Fruit fly (Drosophila melanogaster) whole organism, embryonic: ENCODE measurements around the gene CG16824.
A peak's percentile ranks its signal among the peaks of the same experiment; 100 is the strongest.

Source experiments
- Abd-B ChIP-seq: fragments of 200-800 bp; sonication (Bioruptor generic); optimal IDR thresholded peaks from 2 replicates; lab custom pipeline; 2018; ENCODE audit warnings: missing biosample characterization, mild to moderate bottlenecking, missing genetic modification characterization, moderate library complexity
- Atf-2 ChIP-seq: fragments of 200-800 bp; sonication (Bioruptor generic); optimal IDR thresholded peaks from 2 replicates; lab custom pipeline; 2016; ENCODE audit warnings: missing biosample characterization, missing genetic modification characterization
- Atf3 ChIP-seq: fragments of 200-800 bp; sonication (Bioruptor generic); optimal IDR thresholded peaks from 3 replicates; lab custom pipeline; 2016; ENCODE audit warnings: missing biosample characterization, missing genetic modification characterization
- Atf6 ChIP-seq: fragments of 200-800 bp; sonication (Bioruptor generic); IDR thresholded peaks from 2 replicates; pipeline ENCODE4 v1.3.6; 2022; ENCODE audit warnings: missing biosample characterization, missing genetic modification characterization
- CG10267 ChIP-seq: fragments of 200-800 bp; sonication (Bioruptor generic); optimal IDR thresholded peaks from 2 replicates; lab custom pipeline; 2018; ENCODE audit warnings: missing biosample characterization, mild to moderate bottlenecking, missing genetic modification characterization, moderate library complexity
- CG10462 ChIP-seq: fragments of 200-800 bp; sonication (Bioruptor generic); optimal IDR thresholded peaks from 2 replicates; lab custom pipeline; 2016; ENCODE audit warnings: missing biosample characterization, missing genetic modification characterization
- CG11085 ChIP-seq: fragments of 200-800 bp; sonication (Bioruptor generic); IDR thresholded peaks from 2 replicates; pipeline ENCODE4 v1.3.6; 2022; ENCODE audit warnings: missing biosample characterization, missing genetic modification characterization
- CG11723 ChIP-seq: fragments of 200-800 bp; sonication (Bioruptor generic); optimal IDR thresholded peaks from 2 replicates; lab custom pipeline; 2017; ENCODE audit warnings: missing biosample characterization, mild to moderate bottlenecking, missing genetic modification characterization
- CG12299 ChIP-seq: fragments of 200-800 bp; sonication (Bioruptor generic); optimal IDR thresholded peaks from 2 replicates; lab custom pipeline; 2018; ENCODE audit warnings: missing biosample characterization, mild to moderate bottlenecking, missing genetic modification characterization
- CG12391 ChIP-seq: fragments of 200-800 bp; sonication (Bioruptor generic); optimal IDR thresholded peaks from 3 replicates; lab custom pipeline; 2018; ENCODE audit warnings: missing biosample characterization, mild to moderate bottlenecking, missing genetic modification characterization, moderate library complexity
- CG13775 ChIP-seq: fragments of 200-800 bp; sonication (Bioruptor generic); optimal IDR thresholded peaks from 3 replicates; lab custom pipeline; 2017; ENCODE audit warnings: missing biosample characterization, mild to moderate bottlenecking, missing genetic modification characterization
- CG15073 ChIP-seq: fragments of 200-800 bp; sonication (Bioruptor generic); optimal IDR thresholded peaks from 2 replicates; lab custom pipeline; 2016; ENCODE audit warnings: missing biosample characterization, missing genetic modification characterization
- CG15601 ChIP-seq: fragments of 200-800 bp; sonication (Bioruptor generic); optimal IDR thresholded peaks from 3 replicates; lab custom pipeline; 2019; ENCODE audit warnings: missing biosample characterization, mild to moderate bottlenecking, missing genetic modification characterization, moderate library complexity
- CG16863 ChIP-seq: fragments of 200-800 bp; sonication (Bioruptor generic); optimal IDR thresholded peaks from 3 replicates; lab custom pipeline; 2016; ENCODE audit warnings: missing biosample characterization, missing genetic modification characterization
- CG4328 ChIP-seq: fragments of 200-800 bp; sonication (Bioruptor generic); optimal IDR thresholded peaks from 3 replicates; lab custom pipeline; 2017; ENCODE audit warnings: missing biosample characterization, missing genetic modification reagents, missing genetic modification characterization
- CG6791 ChIP-seq: fragments of 200-800 bp; sonication (Bioruptor generic); IDR thresholded peaks from 3 replicates; pipeline ENCODE4 v1.3.6; 2022; ENCODE audit warnings: missing biosample characterization, missing genetic modification characterization; ENCODE audit not compliant: partially characterized antibody
- CG6854 ChIP-seq: fragments of 200-800 bp; sonication (Bioruptor generic); optimal IDR thresholded peaks from 3 replicates; lab custom pipeline; 2017; ENCODE audit warnings: missing biosample characterization, mild to moderate bottlenecking, missing genetic modification characterization
- CG7928 ChIP-seq: fragments of 200-800 bp; sonication (Bioruptor generic); optimal IDR thresholded peaks from 2 replicates; lab custom pipeline; 2017; ENCODE audit warnings: missing biosample characterization, mild to moderate bottlenecking, missing genetic modification characterization
- CG8281 ChIP-seq: fragments of 200-800 bp; sonication (Bioruptor generic); optimal IDR thresholded peaks from 2 replicates; lab custom pipeline; 2018; ENCODE audit warnings: missing biosample characterization, mild to moderate bottlenecking, missing genetic modification characterization, moderate library complexity
- Chrac-16 ChIP-seq: fragments of 200-800 bp; sonication (Bioruptor generic); optimal IDR thresholded peaks from 3 replicates; lab custom pipeline; 2016; ENCODE audit warnings: missing biosample characterization, missing genetic modification characterization
- Fer1 ChIP-seq: fragments of 200-800 bp; sonication (Bioruptor generic); optimal IDR thresholded peaks from 2 replicates; lab custom pipeline; 2017; ENCODE audit warnings: missing biosample characterization, mild to moderate bottlenecking, missing genetic modification characterization
- HLHmδ ChIP-seq: fragments of 200-800 bp; sonication (Bioruptor generic); optimal IDR thresholded peaks from 2 replicates; lab custom pipeline; 2018; ENCODE audit warnings: missing biosample characterization, mild to moderate bottlenecking, missing genetic modification characterization, moderate library complexity
- Hey ChIP-seq: fragments of 200-800 bp; sonication (Bioruptor generic); optimal IDR thresholded peaks from 3 replicates; lab custom pipeline; 2018; ENCODE audit warnings: missing biosample characterization, mild to moderate bottlenecking, missing genetic modification characterization
- Hr78 ChIP-seq, 2 experiments: fragments of 200-800 bp in 1 of 2; fragments of >200 bp in 1 of 2; sonication (Bioruptor generic) in 1 of 2; optimal IDR thresholded peaks; 2 replicates each; lab custom pipeline; 2017 to 2019; ENCODE audit warnings: missing biosample characterization in 2 of 2, missing genetic modification characterization in 2 of 2, mild to moderate bottlenecking in 1 of 2, moderate library complexity in 1 of 2
- Med ChIP-seq: fragments of 200-800 bp; sonication (Bioruptor generic); peaks from one replicate; lab custom pipeline; 2016; ENCODE audit warnings: missing biosample characterization, missing genetic modification characterization, mild to moderate bottlenecking, inconsistent platforms, moderate library complexity
- NC2β ChIP-seq: fragments of 200-800 bp; sonication (Bioruptor generic); optimal IDR thresholded peaks from 2 replicates; lab custom pipeline; 2016; ENCODE audit warnings: missing biosample characterization, missing genetic modification characterization
- NK7.1 ChIP-seq: fragments of 200-800 bp; sonication (Bioruptor generic); optimal IDR thresholded peaks from 3 replicates; lab custom pipeline; 2016; ENCODE audit warnings: missing biosample characterization, missing genetic modification characterization
- Nf-YC ChIP-seq: fragments of 200-800 bp; optimal IDR thresholded peaks from 3 replicates; lab custom pipeline; 2019; ENCODE audit warnings: missing biosample characterization, mild to moderate bottlenecking, missing genetic modification characterization, moderate library complexity
- Optix ChIP-seq: fragments of 200-800 bp; sonication (Bioruptor generic); IDR thresholded peaks from 3 replicates; pipeline ENCODE4 v1.3.6; 2022; ENCODE audit warnings: missing biosample characterization, missing genetic modification characterization
- PHDP ChIP-seq: fragments of 200-800 bp; sonication (Bioruptor generic); optimal IDR thresholded peaks from 3 replicates; lab custom pipeline; 2018; ENCODE audit warnings: missing biosample characterization, mild to moderate bottlenecking, missing genetic modification characterization, moderate library complexity
- Ptx1 ChIP-seq: fragments of 200-800 bp; sonication (Bioruptor generic); IDR thresholded peaks from 2 replicates; pipeline ENCODE4 v1.3.6; 2022; ENCODE audit warnings: missing biosample characterization, missing genetic modification characterization
- az2 ChIP-seq: fragments of 200-800 bp; sonication (Bioruptor generic); optimal IDR thresholded peaks from 3 replicates; lab custom pipeline; 2016; ENCODE audit warnings: missing biosample characterization, missing genetic modification characterization
- chif ChIP-seq, 2 experiments: fragments of 200-800 bp; sonication (Bioruptor generic); optimal IDR thresholded peaks; 3 replicates each; lab custom pipeline; 2016; ENCODE audit warnings: missing biosample characterization in 2 of 2, missing genetic modification characterization in 2 of 2
- ci ChIP-seq: fragments of 200-800 bp; sonication (Bioruptor generic); IDR thresholded peaks from 3 replicates; pipeline ENCODE4 v1.3.6; 2022; ENCODE audit warnings: missing biosample characterization, missing genetic modification characterization
- eyg ChIP-seq: fragments of 200-800 bp; sonication (Bioruptor generic); optimal IDR thresholded peaks from 3 replicates; lab custom pipeline; 2016; ENCODE audit warnings: missing biosample characterization, missing genetic modification characterization
- ham ChIP-seq: fragments of 200-800 bp; sonication (Bioruptor generic); IDR thresholded peaks from 2 replicates; pipeline ENCODE4 v1.3.6; 2022; ENCODE audit warnings: missing biosample characterization, missing genetic modification characterization
- her ChIP-seq: fragments of 200-800 bp; sonication (Bioruptor generic); optimal IDR thresholded peaks from 2 replicates; lab custom pipeline; 2016; ENCODE audit warnings: missing biosample characterization, missing genetic modification characterization
- jigr1 ChIP-seq: fragments of 200-800 bp; sonication (Bioruptor generic); IDR thresholded peaks from 3 replicates; pipeline ENCODE4 v1.3.6; 2022; ENCODE audit warnings: missing biosample characterization, missing genetic modification characterization
- jing ChIP-seq: fragments of 200-800 bp; sonication (Bioruptor generic); optimal IDR thresholded peaks from 2 replicates; lab custom pipeline; 2018; ENCODE audit warnings: missing biosample characterization, mild to moderate bottlenecking, missing genetic modification characterization
- knrl ChIP-seq: fragments of 200-800 bp; sonication (Bioruptor generic); IDR thresholded peaks from 3 replicates; pipeline ENCODE4 v1.3.6; 2022; ENCODE audit warnings: missing biosample characterization, missing genetic modification characterization; ENCODE audit not compliant: partially characterized antibody
- lola ChIP-seq, 3 experiments: fragments of >200 bp in 2 of 3; fragments of 200-800 bp in 1 of 3; sonication (Bioruptor generic) in 1 of 3; optimal IDR thresholded peaks; 2 replicates each; lab custom pipeline; 2017 to 2019; ENCODE audit warnings: missing biosample characterization in 3 of 3, missing genetic modification characterization in 3 of 3, mild to moderate bottlenecking in 1 of 3, moderate library complexity in 1 of 3
- maf-S ChIP-seq: fragments of 200-800 bp; sonication (Bioruptor generic); optimal IDR thresholded peaks from 2 replicates; lab custom pipeline; 2016; ENCODE audit warnings: missing biosample characterization, missing genetic modification characterization
- nau ChIP-seq: fragments of 200-800 bp; sonication (Bioruptor generic); optimal IDR thresholded peaks from 3 replicates; lab custom pipeline; 2017; ENCODE audit warnings: missing biosample characterization, mild to moderate bottlenecking, missing genetic modification characterization, missing genetic modification reagents
- org-1 ChIP-seq: fragments of 200-800 bp; sonication (Bioruptor generic); optimal IDR thresholded peaks from 2 replicates; lab custom pipeline; 2017; ENCODE audit warnings: missing biosample characterization, missing genetic modification characterization
- otp ChIP-seq: fragments of 200-800 bp; sonication (Bioruptor generic); IDR thresholded peaks from 3 replicates; pipeline ENCODE4, ENCODE4 v1.3.6; 2022; ENCODE audit warnings: missing biosample characterization, missing genetic modification characterization
- peb ChIP-seq: fragments of 200-800 bp; sonication (Bioruptor generic); IDR thresholded peaks from 2 replicates; pipeline ENCODE4 v1.3.6; 2022; ENCODE audit warnings: missing biosample characterization, missing genetic modification characterization
- sens ChIP-seq: fragments of 200-800 bp; sonication (Bioruptor generic); peaks from one replicate; lab custom pipeline; 2016; ENCODE audit warnings: missing biosample characterization, missing genetic modification characterization
- slp2 ChIP-seq: fragments of 200-800 bp; sonication (Bioruptor generic); optimal IDR thresholded peaks from 2 replicates; lab custom pipeline; 2016; ENCODE audit warnings: missing biosample characterization, missing genetic modification characterization
- tll ChIP-seq, 2 experiments: fragments of 200-800 bp in 1 of 2; fragments of >200 bp in 1 of 2; sonication (Bioruptor generic) in 1 of 2; optimal IDR thresholded peaks; 2 replicates each; lab custom pipeline; 2017 to 2019; ENCODE audit warnings: missing biosample characterization in 2 of 2, missing genetic modification characterization in 2 of 2, mild to moderate bottlenecking in 1 of 2, moderate library complexity in 1 of 2
- usp ChIP-seq: fragments of >200 bp; optimal IDR thresholded peaks from 2 replicates; lab custom pipeline; 2017; ENCODE audit warnings: missing biosample characterization, missing genetic modification characterization
- vfl ChIP-seq: fragments of 200-800 bp; sonication (Bioruptor generic); optimal IDR thresholded peaks from 2 replicates; lab custom pipeline; 2016; ENCODE audit warnings: missing biosample characterization, missing genetic modification characterization

Gene CG16824

dm6 chr2L:13286456-13286855 is 6.4 kb upstream of the CG16824 start, which contains the start of the genes Drep4 and Uvrag (continued):
- TF ChIP-seq CG12299 (peak; percentile 59), CG11723 (GFP tag; lab: Kevin White, UChicago) (peak; percentile 17), peb (no peak), HLHmδ (GFP tag; lab: Kevin White, UChicago) (no peak), nau (GFP tag; lab: Kevin White, UChicago) (no peak), eyg (GFP tag; lab: Kevin White, UChicago) (no peak), otp (GFP tag; lab: Robert Waterston, UW) (no peak), jigr1 (no peak), CG6854 (no peak), CG11085 (GFP tag; lab: Robert Waterston, UW) (no peak), CG4328 (GFP tag; lab: Kevin White, UChicago) (peak; percentile 55), CG13775 (GFP tag; lab: Kevin White, UChicago) (peak; percentile 77), CG15073 (no peak), Hr78 (GFP tag; optimal IDR thresholded peaks at IDR 0.05; lab: Kevin White, UChicago) (no peak), lola (GFP tag; optimal IDR thresholded peaks at IDR 0.05; lab: Kevin White, UChicago) (no peak), vfl (no peak), Atf6 (GFP tag; lab: Robert Waterston, UW) (no peak), usp (GFP tag; lab: Kevin White, UChicago) (no peak), CG15601 (peak; percentile 87), CG12391 (no peak), Fer1 (no peak), CG6791 (GFP tag; lab: Robert Waterston, UW) (no peak), CG8281 (tag; lab: Kevin White, UChicago) (no peak), her (GFP tag; lab: Kevin White, UChicago) (no peak), tll (GFP tag; optimal IDR thresholded peaks at IDR 0.05; lab: Kevin White, UChicago) (peak in 1 of 2 experiments; percentile 12), Nf-YC (no peak), CG16863 (GFP tag; lab: Kevin White, UChicago) (no peak), Abd-B (GFP tag; lab: Kevin White, UChicago) (peak; percentile 78), Med (GFP tag; lab: Kevin White, UChicago) (no peak), Ptx1 (no peak; the same call in none of the 2 replicates), maf-S (GFP tag; lab: Kevin White, UChicago) (no peak), Chrac-16 (GFP tag; lab: Kevin White, UChicago) (peak; percentile 62), Atf-2 (GFP tag; lab: Kevin White, UChicago) (no peak), CG7928 (no peak), az2 (GFP tag; lab: Kevin White, UChicago) (peak; percentile 60), jing (no peak), Optix (GFP tag; lab: Robert Waterston, UW) (no peak), ham (GFP tag; lab: Robert Waterston, UW) (no peak), CG10462 (GFP tag; lab: Kevin White, UChicago) (peak; percentile 19), CG10267 (tag; lab: Kevin White, UChicago) (peak; percentile 97), slp2 (no peak), Atf3 (no peak), PHDP (tag; lab: Kevin White, UChicago) (no peak), Hey (tag; lab: Kevin White, UChicago) (no peak), chif (GFP tag; optimal IDR thresholded peaks at IDR 0.05; lab: Kevin White, UChicago) (peak in 1 of 2 experiments; percentile 9), org-1 (GFP tag; lab: Kevin White, UChicago) (no peak), NC2β (GFP tag; lab: Kevin White, UChicago) (no peak), sens (GFP tag; lab: Kevin White, UChicago) (peak; percentile 83), knrl (GFP tag; lab: Robert Waterston, UW) (no peak; the same call in 2 of the 3 replicates), ci (GFP tag; lab: Robert Waterston, UW) (no peak), NK7.1 (GFP tag; lab: Kevin White, UChicago) (no peak)
